Worm (Caenorhabditis elegans) whole organism, L1 larva: Measurements from ENCODE around the gene F46C5.4.
A peak's percentile ranks its signal among the peaks of the same experiment; 100 is the strongest.

Source experiments
- C16A3.4 ChIP-seq: fragments of 150-350 bp; optimal IDR thresholded peaks from 2 replicates; lab custom pipeline; 2014; ENCODE audit warnings: missing biosample characterization, missing genetic modification characterization
- C34B4.2 ChIP-seq: sonication (generic microtip); optimal IDR thresholded peaks from 2 replicates; lab custom pipeline; 2017; ENCODE audit warnings: mild to moderate bottlenecking, missing genetic modification characterization, missing compliant biosample characterization
- F16B12.6 ChIP-seq: fragments of 150-350 bp; optimal IDR thresholded peaks from 2 replicates; lab custom pipeline; 2014; ENCODE audit warnings: missing biosample characterization, missing genetic modification characterization
- Y116A8C.19 ChIP-seq: sonication (generic microtip); optimal IDR thresholded peaks from 2 replicates; lab custom pipeline; 2016; ENCODE audit warnings: missing compliant biosample characterization, missing genetic modification characterization, borderline replicate concordance
- aha-1 ChIP-seq: fragments of 150-350 bp; optimal IDR thresholded peaks from 2 replicates; lab custom pipeline; 2014; ENCODE audit warnings: missing biosample characterization, missing genetic modification characterization
- blmp-1 ChIP-seq: fragments of 150-350 bp; optimal IDR thresholded peaks from 2 replicates; lab custom pipeline; 2014; ENCODE audit warnings: missing biosample characterization, missing genetic modification characterization
- ceh-82 ChIP-seq, 3 experiments: fragments of 150-350 bp in 1 of 3; sonication (generic microtip) in 2 of 3; optimal IDR thresholded peaks; 2 replicates each; lab custom pipeline; 2014 to 2017; ENCODE audit warnings: missing biosample characterization in 3 of 3, missing genetic modification characterization in 3 of 3
- ceh-88 ChIP-seq: fragments of 200-800 bp; sonication (Bioruptor generic); IDR thresholded peaks from 2 replicates; pipeline ENCODE4 v1.3.6; 2022; ENCODE audit warnings: missing genetic modification characterization, missing compliant biosample characterization
- ces-1 ChIP-seq: fragments of 150-350 bp; optimal IDR thresholded peaks from 2 replicates; lab custom pipeline; 2014; ENCODE audit warnings: missing biosample characterization, missing genetic modification reagents, missing genetic modification characterization
- efl-3 ChIP-seq: fragments of 200-800 bp; sonication (Bioruptor generic); optimal IDR thresholded peaks from 2 replicates; lab custom pipeline; 2018; ENCODE audit warnings: mild to moderate bottlenecking, missing genetic modification characterization, missing compliant biosample characterization
- elt-2 ChIP-seq: sonication (generic microtip); optimal IDR thresholded peaks from 2 replicates; lab custom pipeline; 2016; ENCODE audit warnings: missing genetic modification characterization, mild to moderate bottlenecking, inconsistent platforms, missing compliant biosample characterization, missing genetic modification reagents
- elt-3 ChIP-seq, 6 experiments: fragments of 150-350 bp in 1 of 6; sonication (generic microtip); optimal IDR thresholded peaks; 2 replicates each; lab custom pipeline; 2017 to 2018; ENCODE audit warnings: missing biosample characterization in 6 of 6, missing genetic modification characterization in 6 of 6, inconsistent platforms in 1 of 6
- fkh-10 ChIP-seq: sonication (generic microtip); optimal IDR thresholded peaks from 2 replicates; lab custom pipeline; 2017; ENCODE audit warnings: missing biosample characterization, missing genetic modification reagents, missing genetic modification characterization
- fkh-8 ChIP-seq: sonication (generic microtip); optimal IDR thresholded peaks from 2 replicates; lab custom pipeline; 2016; ENCODE audit warnings: mild to moderate bottlenecking, missing genetic modification characterization, missing compliant biosample characterization
- fos-1 ChIP-seq: fragments of 150-350 bp; optimal IDR thresholded peaks from 2 replicates; lab custom pipeline; 2014; ENCODE audit warnings: missing biosample characterization, missing genetic modification characterization
- hlh-17 ChIP-seq: fragments of 200-800 bp; sonication (Bioruptor generic); optimal IDR thresholded peaks from 2 replicates; lab custom pipeline; 2018; ENCODE audit warnings: missing genetic modification characterization, mild to moderate bottlenecking, missing compliant biosample characterization, moderate library complexity, borderline replicate concordance
- irx-1 ChIP-seq: sonication (generic microtip); optimal IDR thresholded peaks from 2 replicates; lab custom pipeline; 2016; ENCODE audit warnings: missing genetic modification characterization, missing compliant biosample characterization
- jun-1 ChIP-seq: fragments of 150-350 bp; optimal IDR thresholded peaks from 2 replicates; lab custom pipeline; 2014; ENCODE audit warnings: missing biosample characterization, missing genetic modification reagents, missing genetic modification characterization
- lin-14 ChIP-seq: fragments of 200-800 bp; sonication (Bioruptor generic); optimal IDR thresholded peaks from 2 replicates; lab custom pipeline; 2018; ENCODE audit warnings: mild to moderate bottlenecking, missing genetic modification characterization, moderate library complexity, missing compliant biosample characterization
- lin-15B ChIP-seq: fragments of 150-350 bp; sonication (generic microtip); optimal IDR thresholded peaks from 3 replicates; lab custom pipeline; 2014; ENCODE audit warnings: missing biosample characterization, missing genetic modification characterization
- lin-35 ChIP-seq, 2 experiments: fragments of 150-350 bp; optimal IDR thresholded peaks; 2 replicates each; lab custom pipeline; 2014; ENCODE audit warnings: missing biosample characterization in 2 of 2, missing genetic modification characterization in 2 of 2, missing genetic modification reagents in 2 of 2
- lin-39 ChIP-seq: fragments of 150-350 bp; optimal IDR thresholded peaks from 2 replicates; lab custom pipeline; 2014; ENCODE audit warnings: missing biosample characterization, missing genetic modification reagents, missing genetic modification characterization
- lir-3 ChIP-seq: sonication (generic microtip); optimal IDR thresholded peaks from 2 replicates; lab custom pipeline; 2016; ENCODE audit warnings: mild to moderate bottlenecking, missing genetic modification characterization, moderate library complexity, missing compliant biosample characterization; ENCODE audit not compliant: poor library complexity
- lsy-2 ChIP-seq, 2 experiments: fragments of 150-350 bp; optimal IDR thresholded peaks; 2 replicates each; lab custom pipeline; 2014; ENCODE audit warnings: missing biosample characterization in 2 of 2, missing genetic modification characterization in 2 of 2
- mef-2 ChIP-seq: fragments of 150-350 bp; optimal IDR thresholded peaks from 2 replicates; lab custom pipeline; 2014; ENCODE audit warnings: missing biosample characterization, missing genetic modification characterization
- mep-1 ChIP-seq: fragments of 150-350 bp; optimal IDR thresholded peaks from 2 replicates; lab custom pipeline; 2014; ENCODE audit warnings: missing biosample characterization, missing genetic modification characterization
- nhr-11 ChIP-seq: fragments of 150-350 bp; optimal IDR thresholded peaks from 2 replicates; lab custom pipeline; 2014; ENCODE audit warnings: missing biosample characterization, missing genetic modification characterization
- nhr-12 ChIP-seq: sonication (generic microtip); optimal IDR thresholded peaks from 2 replicates; lab custom pipeline; 2017; ENCODE audit warnings: missing biosample characterization, missing genetic modification characterization
- nhr-28 ChIP-seq: fragments of 150-350 bp; optimal IDR thresholded peaks from 2 replicates; lab custom pipeline; 2014; ENCODE audit warnings: missing biosample characterization, missing genetic modification characterization
- nhr-47 ChIP-seq: sonication (generic microtip); optimal IDR thresholded peaks from 2 replicates; lab custom pipeline; 2016; ENCODE audit warnings: mild to moderate bottlenecking, missing genetic modification characterization, moderate library complexity, missing compliant biosample characterization
- nhr-84 ChIP-seq: sonication (generic microtip); optimal IDR thresholded peaks from 2 replicates; lab custom pipeline; 2017; ENCODE audit warnings: missing biosample characterization, missing genetic modification characterization
- nhr-85 ChIP-seq: sonication (generic microtip); peaks from one replicate; lab custom pipeline; 2016; ENCODE audit warnings: missing genetic modification characterization, inconsistent platforms, missing compliant biosample characterization
- pag-3 ChIP-seq: sonication (generic microtip); optimal IDR thresholded peaks from 2 replicates; lab custom pipeline; 2017; ENCODE audit warnings: missing genetic modification characterization, mild to moderate bottlenecking, missing compliant biosample characterization, antibody characterized with exemption, borderline replicate concordance; ENCODE audit not compliant: insufficient read depth
- pax-3 ChIP-seq: fragments of 200-800 bp; sonication (Bioruptor generic); optimal IDR thresholded peaks from 2 replicates; lab custom pipeline; 2018; ENCODE audit warnings: mild to moderate bottlenecking, missing genetic modification characterization, moderate library complexity, missing compliant biosample characterization
- skn-1 ChIP-seq: fragments of 150-350 bp; optimal IDR thresholded peaks from 2 replicates; lab custom pipeline; 2014; ENCODE audit warnings: missing biosample characterization, missing genetic modification characterization
- sptf-1 ChIP-seq: fragments of 150-350 bp; optimal IDR thresholded peaks from 2 replicates; lab custom pipeline; 2014; ENCODE audit warnings: missing biosample characterization, missing genetic modification characterization
- sup-37 ChIP-seq: fragments of 200-800 bp; sonication (Bioruptor generic); optimal IDR thresholded peaks from 2 replicates; lab custom pipeline; 2018; ENCODE audit warnings: mild to moderate bottlenecking, missing genetic modification characterization, missing compliant biosample characterization
- tbx-2 ChIP-seq: sonication (generic microtip); optimal IDR thresholded peaks from 2 replicates; lab custom pipeline; 2016; ENCODE audit warnings: missing genetic modification characterization, missing compliant biosample characterization
- tlp-1 ChIP-seq: fragments of 150-350 bp; optimal IDR thresholded peaks from 2 replicates; lab custom pipeline; 2014; ENCODE audit warnings: missing biosample characterization, missing genetic modification characterization
- vab-15 ChIP-seq: sonication (generic microtip); optimal IDR thresholded peaks from 2 replicates; lab custom pipeline; 2017; ENCODE audit warnings: missing genotype, mild to moderate bottlenecking, missing genetic modification characterization, missing compliant biosample characterization
- zip-4 ChIP-seq: fragments of 200-800 bp; sonication (Bioruptor generic); optimal IDR thresholded peaks from 2 replicates; lab custom pipeline; 2018; ENCODE audit warnings: mild to moderate bottlenecking, missing genetic modification characterization, moderate library complexity, missing compliant biosample characterization
- ztf-11 ChIP-seq, 2 experiments: sonication (generic microtip); optimal IDR thresholded peaks; 2 replicates each; lab custom pipeline; 2016 to 2017; ENCODE audit warnings: missing genetic modification characterization in 2 of 2, missing biosample characterization in 1 of 2, missing compliant biosample characterization in 1 of 2

Gene F46C5.4

DNA sequence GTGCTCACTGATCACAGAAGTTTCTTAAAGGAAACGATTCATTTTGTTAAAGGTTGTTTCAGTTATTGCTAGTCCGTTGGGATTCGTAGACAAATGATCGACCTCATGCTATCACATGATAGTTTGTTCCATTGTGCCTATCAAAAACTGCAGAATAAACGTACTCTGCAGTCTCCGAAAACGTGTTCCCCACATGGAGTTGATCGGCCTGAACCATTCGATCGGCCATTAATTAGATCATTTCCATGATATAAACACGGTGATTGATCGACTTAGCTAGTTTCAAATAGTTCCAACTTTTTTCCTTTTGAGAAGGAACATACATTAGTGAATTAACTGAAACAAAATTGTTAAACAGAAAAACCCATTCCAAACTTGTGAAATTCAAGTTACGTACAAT, 13.2 kb upstream of the F46C5.4 start (continued):
- TF ChIP-seq pax-3 (tag; lab: Kevin White, UChicago) (no peak), nhr-85 (tag; lab: Kevin White, UChicago) (peak; percentile 91), ceh-88 (no peak), lsy-2 (tag; optimal IDR thresholded peaks at IDR 0.05; lab: Kevin White, UChicago) (peak in 1 of 2 experiments; percentile 47), ztf-11 (tag; optimal IDR thresholded peaks at IDR 0.05; lab: Kevin White, UChicago) (no peak), elt-3 (tag; optimal IDR thresholded peaks at IDR 0.05; lab: Kevin White, UChicago) (peak in 5 of 6 experiments; percentile 7 to 95 (median 38)), efl-3 (GFP tag; lab: Kevin White, UChicago) (no peak), ces-1 (GFP tag; lab: Kevin White, UChicago) (no peak), nhr-47 (peak; percentile 25), vab-15 (tag; lab: Kevin White, UChicago) (no peak), ceh-82 (tag; optimal IDR thresholded peaks at IDR 0.05; lab: Kevin White, UChicago) (no peak), skn-1 (tag; lab: Kevin White, UChicago) (no peak), sptf-1 (tag; lab: Kevin White, UChicago) (no peak), fkh-10 (GFP tag; lab: Kevin White, UChicago) (no peak), lir-3 (tag; lab: Kevin White, UChicago) (no peak), nhr-12 (tag; lab: Kevin White, UChicago) (no peak), tbx-2 (peak; percentile 52), hlh-17 (no peak), aha-1 (tag; lab: Kevin White, UChicago) (no peak), Y116A8C.19 (tag; lab: Kevin White, UChicago) (no peak)

ce11 chrII:8825769-8826168, 10.1 kb upstream of the F46C5.4 start, which contains the start of gene nas-25:
nas-25 (plus strand) TSS chrII:8826069.
- TF ChIP-seq fkh-8 (tag; lab: Kevin White, UChicago) (no peak), mef-2 (no peak), blmp-1 (tag; lab: Kevin White, UChicago) (no peak), nhr-85 (tag; lab: Kevin White, UChicago) (peak; percentile 16)

DNA sequence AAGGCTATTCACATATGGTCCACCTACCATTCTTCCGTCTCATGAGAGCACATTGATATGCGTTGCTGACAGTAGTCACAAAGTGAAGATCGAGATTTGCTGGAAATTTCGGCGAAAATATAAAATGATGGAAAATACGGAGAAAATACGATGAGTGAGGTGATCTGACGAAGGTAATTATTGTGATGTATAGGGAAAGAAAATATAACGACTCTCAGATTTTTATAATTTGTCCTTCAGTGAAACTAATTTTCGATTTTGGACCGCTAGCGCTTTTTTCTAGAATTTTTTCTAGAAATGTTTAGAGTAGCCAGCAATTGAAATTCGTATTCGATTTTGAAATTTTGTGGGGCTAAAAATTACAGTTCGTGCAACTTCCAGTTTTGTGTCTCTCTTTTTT, 6.7 kb upstream of the F46C5.4 start, which contains the start of gene F46C5.2:
TSS of gene F46C5.2 (minus strand) at position 101 of the 400 bp plus-strand sequence.
- no peak for TF ChIP-seq nhr-28 (tag; lab: Kevin White, UChicago)
- no peak for TF ChIP-seq mef-2
- TF ChIP-seq irx-1 (tag; lab: Kevin White, UChicago) = no peak
- no peak for TF ChIP-seq vab-15 (tag; lab: Kevin White, UChicago)
- TF ChIP-seq fkh-10 (GFP tag; lab: Kevin White, UChicago) = no peak
- no peak for TF ChIP-seq lir-3 (tag; lab: Kevin White, UChicago)
- no peak for TF ChIP-seq fkh-8 (tag; lab: Kevin White, UChicago)

DNA sequence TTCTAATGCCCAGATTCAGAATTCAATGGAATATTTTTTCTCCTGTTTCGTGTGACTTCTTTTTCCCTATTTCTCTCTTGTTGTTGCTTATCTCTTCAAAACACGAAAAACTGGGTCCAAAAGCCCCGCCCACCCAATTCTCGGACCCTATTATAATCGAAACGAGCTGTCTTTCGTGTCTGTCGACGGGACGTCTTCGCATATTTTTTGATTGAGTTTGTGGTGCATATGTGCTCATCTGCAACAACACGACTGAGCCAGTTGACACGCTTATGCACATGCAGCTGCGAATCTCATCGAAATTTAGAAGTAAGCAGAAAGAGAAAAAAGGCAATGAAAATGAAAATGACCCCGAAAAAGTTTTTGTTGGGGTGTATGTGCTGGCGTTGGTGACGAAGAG, 5.0 kb upstream of the F46C5.4 start:
- TF ChIP-seq lin-14 (GFP tag; lab: Kevin White, UChicago) (peak; percentile 42), elt-2 (tag; lab: Kevin White, UChicago) (no peak)
- TF ChIP-seq, all 84 proteins: peak for 1

DNA sequence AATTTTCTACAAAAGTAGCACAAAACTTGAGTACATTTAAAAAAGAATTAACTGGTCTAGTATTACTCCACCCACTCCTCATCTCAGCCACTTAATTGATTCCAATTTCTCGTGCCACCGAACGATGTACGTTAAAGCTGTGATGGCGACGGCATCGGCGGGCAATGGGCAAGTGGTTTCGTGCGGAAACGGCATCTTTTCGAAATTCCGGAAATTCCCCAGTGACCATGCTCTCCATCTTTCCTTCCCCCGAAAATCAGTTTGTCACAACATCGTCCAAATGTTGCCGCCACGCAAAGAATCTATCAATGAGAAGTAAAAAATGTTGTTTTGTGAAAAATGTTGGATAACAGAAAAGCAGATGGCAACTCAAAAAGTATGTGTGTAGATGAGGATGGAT, 2.9 kb upstream of the F46C5.4 start:
- TF ChIP-seq lin-14 (GFP tag; lab: Kevin White, UChicago) (peak; percentile 36), sup-37 (GFP tag; lab: Kevin White, UChicago) (no peak), lin-35 (GFP tag; optimal IDR thresholded peaks at IDR 0.05; lab: Kevin White, UChicago) (no peak)

ce11 chrII:8839025-8839424, 3.1 kb downstream of the F46C5.4 start, which contains the start of gene F46C5.7:
F46C5.7 (plus strand) TSS chrII:8839325.
- TF ChIP-seq mep-1 = no peak
- no peak for TF ChIP-seq elt-3 (tag; optimal IDR thresholded peaks at IDR 0.05; lab: Kevin White, UChicago)
- TF ChIP-seq skn-1 (tag; lab: Kevin White, UChicago) = no peak
- no peak for TF ChIP-seq pag-3 (tag; lab: Kevin White, UChicago)
- no peak for TF ChIP-seq zip-4 (GFP tag; lab: Kevin White, UChicago)
- TF ChIP-seq nhr-11 = no peak
- TF ChIP-seq Y116A8C.19 (tag; lab: Kevin White, UChicago) = no peak
- no peak for TF ChIP-seq C16A3.4
- no peak for TF ChIP-seq jun-1 (tag; lab: Kevin White, UChicago)
- no peak for TF ChIP-seq nhr-47
- no peak for TF ChIP-seq C34B4.2 (tag; lab: Kevin White, UChicago)
- no peak for TF ChIP-seq tbx-2
- TF ChIP-seq lin-39 = no peak
- no peak for TF ChIP-seq lin-15B (tag; lab: Kevin White, UChicago)
- TF ChIP-seq fos-1 (tag; lab: Kevin White, UChicago) = no peak
- no peak for TF ChIP-seq F16B12.6 (tag; lab: Kevin White, UChicago)
- no peak for TF ChIP-seq tlp-1 (tag; lab: Kevin White, UChicago)
- no peak for TF ChIP-seq nhr-84
